Fruit fly (Drosophila melanogaster) whole organism, embryonic: ENCODE measurements around the gene CG10194.

Experiments
- CG10209 ChIP-seq: fragments of 200-800 bp; sonication (Bioruptor generic); optimal IDR thresholded peaks from 3 replicates; lab custom pipeline; 2017; ENCODE audit warnings: missing biosample characterization, mild to moderate bottlenecking, missing genetic modification characterization, missing genetic modification reagents
- CG10321 ChIP-seq: fragments of 200-800 bp; sonication (Bioruptor generic); IDR thresholded peaks from 2 replicates; pipeline ENCODE4 v1.3.6; 2022; ENCODE audit warnings: missing biosample characterization, missing genetic modification characterization
- CG10462 ChIP-seq: fragments of 200-800 bp; sonication (Bioruptor generic); optimal IDR thresholded peaks from 2 replicates; lab custom pipeline; 2016; ENCODE audit warnings: missing biosample characterization, missing genetic modification characterization
- CG11696 ChIP-seq: fragments of 200-800 bp; sonication (Bioruptor generic); IDR thresholded peaks from 2 replicates; pipeline ENCODE4 v1.3.6; 2022; ENCODE audit warnings: missing biosample characterization, missing genetic modification characterization
- CG12391 ChIP-seq: fragments of 200-800 bp; sonication (Bioruptor generic); optimal IDR thresholded peaks from 3 replicates; lab custom pipeline; 2018; ENCODE audit warnings: missing biosample characterization, mild to moderate bottlenecking, missing genetic modification characterization, moderate library complexity
- CG12659 ChIP-seq: fragments of 200-800 bp; sonication (Bioruptor generic); optimal IDR thresholded peaks from 3 replicates; lab custom pipeline; 2017; ENCODE audit warnings: mild to moderate bottlenecking, missing biosample characterization, missing genetic modification reagents, missing genetic modification characterization
- CG12942 ChIP-seq: fragments of 200-800 bp; sonication (Bioruptor generic); optimal IDR thresholded peaks from 3 replicates; lab custom pipeline; 2016; ENCODE audit warnings: missing biosample characterization, missing genetic modification characterization
- CG14050 ChIP-seq: fragments of 200-800 bp; sonication (Bioruptor generic); IDR thresholded peaks from 3 replicates; pipeline ENCODE4 v1.3.6; 2022; ENCODE audit warnings: missing biosample characterization, missing genetic modification characterization
- CG16815 ChIP-seq: fragments of 200-800 bp; sonication (Bioruptor generic); optimal IDR thresholded peaks from 3 replicates; lab custom pipeline; 2017; ENCODE audit warnings: missing biosample characterization, mild to moderate bottlenecking, missing genetic modification characterization
- CG17328 ChIP-seq: fragments of 200-800 bp; sonication (Bioruptor generic); IDR thresholded peaks from 2 replicates; pipeline ENCODE4 v1.3.6; 2022; ENCODE audit warnings: missing biosample characterization, missing genetic modification characterization
- CG17385 ChIP-seq: fragments of 200-800 bp; sonication (Bioruptor generic); optimal IDR thresholded peaks from 3 replicates; lab custom pipeline; 2018; ENCODE audit warnings: missing biosample characterization, mild to moderate bottlenecking, missing genetic modification characterization
- CG17829 ChIP-seq: fragments of 200-800 bp; optimal IDR thresholded peaks from 2 replicates; lab custom pipeline; 2019; ENCODE audit warnings: missing biosample characterization, mild to moderate bottlenecking, missing genetic modification characterization, moderate library complexity
- CG1832 ChIP-seq: fragments of 200-800 bp; sonication (Bioruptor generic); optimal IDR thresholded peaks from 2 replicates; lab custom pipeline; 2017; ENCODE audit warnings: missing biosample characterization, mild to moderate bottlenecking, missing genetic modification characterization, inconsistent platforms
- CG18764 ChIP-seq: fragments of 200-800 bp; sonication (Bioruptor generic); optimal IDR thresholded peaks from 3 replicates; lab custom pipeline; 2016; ENCODE audit warnings: missing biosample characterization, missing genetic modification characterization
- CG30020 ChIP-seq: fragments of 200-800 bp; optimal IDR thresholded peaks from 2 replicates; lab custom pipeline; 2019; ENCODE audit warnings: missing biosample characterization, mild to moderate bottlenecking, missing genetic modification characterization, moderate library complexity
- CG3847 ChIP-seq: fragments of 200-800 bp; sonication (Bioruptor generic); IDR thresholded peaks from 2 replicates; pipeline ENCODE4 v1.3.6; 2022; ENCODE audit warnings: missing biosample characterization, missing genetic modification characterization
- CG9215 ChIP-seq: fragments of 200-800 bp; sonication (Bioruptor generic); IDR thresholded peaks from 2 replicates; pipeline ENCODE4 v1.3.6; 2022; ENCODE audit warnings: missing biosample characterization, missing genetic modification characterization
- CG9876 ChIP-seq: fragments of 200-800 bp; sonication (Bioruptor generic); optimal IDR thresholded peaks from 2 replicates; lab custom pipeline; 2016; ENCODE audit warnings: missing biosample characterization, missing genetic modification characterization
- CTCF ChIP-seq: fragments of 200-800 bp; sonication (Bioruptor generic); optimal IDR thresholded peaks from 2 replicates; lab custom pipeline; 2017; ENCODE audit warnings: missing biosample characterization, mild to moderate bottlenecking, missing genetic modification characterization, moderate library complexity
- Camta ChIP-seq: fragments of 200-800 bp; sonication (Bioruptor generic); optimal IDR thresholded peaks from 2 replicates; lab custom pipeline; 2016; ENCODE audit warnings: missing biosample characterization, missing genetic modification characterization
- D ChIP-seq, 2 experiments: fragments of 200-800 bp in 1 of 2; fragments of >200 bp in 1 of 2; sonication (Bioruptor generic) in 1 of 2; optimal IDR thresholded peaks; 2 replicates in 1 of 2; 3 replicates in 1 of 2; lab custom pipeline; 2017; ENCODE audit warnings: mild to moderate bottlenecking in 1 of 2, missing biosample characterization in 1 of 2, missing genetic modification characterization in 1 of 2, missing genetic modification reagents in 1 of 2
- D19A ChIP-seq: fragments of 200-800 bp; optimal IDR thresholded peaks from 3 replicates; lab custom pipeline; 2019; ENCODE audit warnings: missing biosample characterization, mild to moderate bottlenecking, missing genetic modification characterization, moderate library complexity
- Dref ChIP-seq: fragments of 200-800 bp; sonication (Bioruptor generic); IDR thresholded peaks from 2 replicates; pipeline ENCODE4 v1.3.6; 2022; ENCODE audit warnings: missing biosample characterization, missing genetic modification characterization
- Elba2 ChIP-seq: fragments of 200-800 bp; sonication (Bioruptor generic); optimal IDR thresholded peaks from 3 replicates; lab custom pipeline; 2016; ENCODE audit warnings: missing biosample characterization, missing genetic modification characterization
- GATAe ChIP-seq: fragments of 200-800 bp; sonication (Bioruptor generic); conservative IDR thresholded peaks from 2 replicates; pipeline ENCODE4 v1.3.6; 2022; ENCODE audit warnings: missing biosample characterization, missing genetic modification characterization
- HLH4C ChIP-seq: fragments of 200-800 bp; sonication (Bioruptor generic); IDR thresholded peaks from 3 replicates; pipeline ENCODE4 v1.3.6; 2022; ENCODE audit warnings: missing biosample characterization, missing genetic modification characterization; ENCODE audit not compliant: partially characterized antibody
- Hmx ChIP-seq: fragments of 200-800 bp; sonication (Bioruptor generic); optimal IDR thresholded peaks from 2 replicates; lab custom pipeline; 2016; ENCODE audit warnings: missing biosample characterization, missing genetic modification characterization
- Hr51 ChIP-seq, 2 experiments: fragments of 200-800 bp; sonication (Bioruptor generic); optimal IDR thresholded peaks; 2 replicates in 1 of 2; 3 replicates in 1 of 2; lab custom pipeline; 2016 to 2018; ENCODE audit warnings: missing biosample characterization in 2 of 2, missing genetic modification characterization in 2 of 2, mild to moderate bottlenecking in 1 of 2, moderate library complexity in 1 of 2
- Meics ChIP-seq: fragments of 200-800 bp; sonication (Bioruptor generic); optimal IDR thresholded peaks from 2 replicates; lab custom pipeline; 2017; ENCODE audit warnings: missing biosample characterization, mild to moderate bottlenecking, missing genetic modification characterization
- Nf-YC ChIP-seq: fragments of 200-800 bp; optimal IDR thresholded peaks from 3 replicates; lab custom pipeline; 2019; ENCODE audit warnings: missing biosample characterization, mild to moderate bottlenecking, missing genetic modification characterization, moderate library complexity
- Poxn ChIP-seq: fragments of 200-800 bp; sonication (Bioruptor generic); IDR thresholded peaks from 2 replicates; pipeline ENCODE4 v1.3.6; 2022; ENCODE audit warnings: missing biosample characterization, missing genetic modification characterization
- Rx ChIP-seq: fragments of 200-800 bp; sonication (Bioruptor generic); IDR thresholded peaks from 2 replicates; pipeline ENCODE4 v1.3.6; 2022; ENCODE audit warnings: missing biosample characterization, missing genetic modification characterization
- Scr ChIP-seq: fragments of 200-800 bp; sonication (Bioruptor generic); IDR thresholded peaks from 2 replicates; pipeline ENCODE4 v1.3.6; 2022; ENCODE audit warnings: missing biosample characterization, missing genetic modification characterization; ENCODE audit not compliant: partially characterized antibody
- Sox100B ChIP-seq: fragments of 200-800 bp; sonication (Bioruptor generic); optimal IDR thresholded peaks from 3 replicates; lab custom pipeline; 2018; ENCODE audit warnings: missing biosample characterization, mild to moderate bottlenecking, missing genetic modification characterization
- Xrp1 ChIP-seq: fragments of 200-800 bp; sonication (Bioruptor generic); IDR thresholded peaks from 2 replicates; pipeline ENCODE4 v1.3.6; 2022; ENCODE audit warnings: missing biosample characterization, missing genetic modification characterization
- ac ChIP-seq: fragments of 200-800 bp; sonication (Bioruptor generic); optimal IDR thresholded peaks from 3 replicates; lab custom pipeline; 2017; ENCODE audit warnings: missing biosample characterization, mild to moderate bottlenecking, missing genetic modification characterization
- bab2 ChIP-seq: fragments of 200-800 bp; sonication (Bioruptor generic); optimal IDR thresholded peaks from 2 replicates; lab custom pipeline; 2016; ENCODE audit warnings: missing biosample characterization, missing genetic modification characterization
- ems ChIP-seq: fragments of 200-800 bp; sonication (Bioruptor generic); optimal IDR thresholded peaks from 3 replicates; lab custom pipeline; 2016; ENCODE audit warnings: missing biosample characterization, missing genetic modification characterization
- grau ChIP-seq: fragments of 200-800 bp; optimal IDR thresholded peaks from 3 replicates; lab custom pipeline; 2019; ENCODE audit warnings: missing biosample characterization, mild to moderate bottlenecking, missing genetic modification characterization, moderate library complexity
- hb ChIP-seq: fragments of 200-800 bp; sonication (Bioruptor generic); IDR thresholded peaks from 3 replicates; pipeline ENCODE4 v1.3.6; 2022; ENCODE audit warnings: missing biosample characterization, missing genetic modification characterization; ENCODE audit not compliant: partially characterized antibody
- lola ChIP-seq, 3 experiments: fragments of >200 bp in 2 of 3; fragments of 200-800 bp in 1 of 3; sonication (Bioruptor generic) in 1 of 3; optimal IDR thresholded peaks; 2 replicates each; lab custom pipeline; 2017 to 2019; ENCODE audit warnings: missing biosample characterization in 3 of 3, missing genetic modification characterization in 3 of 3, mild to moderate bottlenecking in 1 of 3, moderate library complexity in 1 of 3
- mam ChIP-seq: fragments of 200-800 bp; sonication (Bioruptor generic); optimal IDR thresholded peaks from 3 replicates; lab custom pipeline; 2016; ENCODE audit warnings: missing biosample characterization, missing genetic modification characterization
- p53 ChIP-seq: fragments of 200-800 bp; sonication (Bioruptor generic); optimal IDR thresholded peaks from 2 replicates; lab custom pipeline; 2016; ENCODE audit warnings: missing biosample characterization, missing genetic modification characterization
- schlank ChIP-seq: fragments of 200-800 bp; sonication (Bioruptor generic); optimal IDR thresholded peaks from 2 replicates; lab custom pipeline; 2018; ENCODE audit warnings: missing biosample characterization, mild to moderate bottlenecking, missing genetic modification characterization
- sna ChIP-seq: fragments of 200-800 bp; sonication (Bioruptor generic); IDR thresholded peaks from 2 replicates; pipeline ENCODE4 v1.3.6; 2022; ENCODE audit warnings: missing biosample characterization, missing genetic modification characterization; ENCODE audit not compliant: partially characterized antibody
- sqz ChIP-seq: fragments of 200-800 bp; sonication (Bioruptor generic); optimal IDR thresholded peaks from 3 replicates; lab custom pipeline; 2018; ENCODE audit warnings: missing biosample characterization, mild to moderate bottlenecking, missing genetic modification characterization
- tgo ChIP-seq: fragments of 200-800 bp; sonication (Bioruptor generic); IDR thresholded peaks from 3 replicates; pipeline ENCODE4 v1.3.6; 2022; ENCODE audit warnings: missing biosample characterization, missing genetic modification characterization
- tup ChIP-seq: fragments of 200-800 bp; sonication (Bioruptor generic); optimal IDR thresholded peaks from 2 replicates; lab custom pipeline; 2016; ENCODE audit warnings: missing biosample characterization, mild to moderate bottlenecking, missing genetic modification characterization, moderate library complexity
- twi ChIP-seq: fragments of 200-800 bp; optimal IDR thresholded peaks from 2 replicates; lab custom pipeline; 2019; ENCODE audit warnings: missing biosample characterization, mild to moderate bottlenecking, missing genetic modification characterization, moderate library complexity
- zfh2 ChIP-seq: fragments of 200-800 bp; sonication (Bioruptor generic); optimal IDR thresholded peaks from 2 replicates; lab custom pipeline; 2016; ENCODE audit warnings: missing biosample characterization, missing genetic modification characterization

CG10194 gene

DNA sequence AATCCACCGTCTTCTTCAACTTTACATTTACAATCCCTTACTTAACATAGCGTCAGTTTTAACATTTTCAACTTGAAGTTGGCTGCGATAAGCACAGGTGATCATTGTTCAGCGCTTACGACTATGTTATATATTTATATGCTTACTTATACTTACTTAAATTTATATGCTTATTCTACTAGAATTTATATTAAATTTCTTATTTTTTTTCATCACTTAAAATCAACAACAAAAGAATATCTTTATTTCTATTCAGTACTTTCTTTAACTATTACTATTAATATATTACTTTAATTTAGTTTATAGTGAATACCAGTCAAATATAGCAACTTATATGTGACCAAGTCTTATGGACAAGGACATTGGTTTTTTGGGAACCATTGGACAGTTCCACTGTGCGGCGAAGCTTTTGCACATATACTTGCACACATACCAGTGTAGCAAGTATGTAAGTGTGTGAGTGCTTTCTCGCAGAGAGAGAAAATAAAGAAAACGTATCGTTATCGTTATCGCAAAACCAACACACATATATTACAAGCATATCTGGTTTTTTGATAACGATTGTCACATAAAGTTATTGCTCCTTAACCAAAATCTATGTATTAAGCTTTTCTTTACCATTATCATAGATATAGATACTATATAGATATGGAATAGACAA is 27.4 kb upstream of the CG10194 start, which contains the start of gene Hasp (continued):
- peak; percentile 89 for TF ChIP-seq hb (GFP tag; lab: Robert Waterston, UW)
- no peak for TF ChIP-seq CG1832
- TF ChIP-seq CG10209 (GFP tag; lab: Kevin White, UChicago), result peak; percentile 26
- TF ChIP-seq Meics (GFP tag; lab: Kevin White, UChicago), result peak; percentile 67
- peak; percentile 67; the same call in 2 of the 3 replicates for TF ChIP-seq tgo (GFP tag; lab: Robert Waterston, UW)
- peak; percentile 68 for TF ChIP-seq CG12391 (tag; lab: Kevin White, UChicago)
- TF ChIP-seq CG12659 (GFP tag; lab: Kevin White, UChicago), result peak; percentile 46
- TF ChIP-seq Camta (GFP tag; lab: Kevin White, UChicago), result no peak
- peak; percentile 29; the same call in 1 of the 2 replicates for TF ChIP-seq CG17328 (GFP tag; lab: Robert Waterston, UW)
- TF ChIP-seq CTCF, result no peak
- TF ChIP-seq CG3847 (GFP tag; lab: Robert Waterston, UW), result no peak; the same call in 1 of the 2 replicates
- TF ChIP-seq schlank (tag; lab: Kevin White, UChicago), result no peak
- TF ChIP-seq Xrp1 (GFP tag; lab: Robert Waterston, UW), result peak; percentile 67
- TF ChIP-seq twi (tag; lab: Kevin White, UChicago), result no peak
- no peak for TF ChIP-seq CG9215 (GFP tag; lab: Robert Waterston, UW)
- TF ChIP-seq Elba2 (GFP tag; lab: Kevin White, UChicago), result no peak
- TF ChIP-seq lola (GFP tag; optimal IDR thresholded peaks at IDR 0.05; lab: Kevin White, UChicago), result peak in 1 of 3 experiments; percentile 38
- peak; percentile 9; the same call in 1 of the 3 replicates for TF ChIP-seq CG14050 (GFP tag; lab: Robert Waterston, UW)
- TF ChIP-seq CG17829 (tag; lab: Kevin White, UChicago), result peak; percentile 62
- TF ChIP-seq GATAe (GFP tag; lab: Robert Waterston, UW), result no peak
- TF ChIP-seq Nf-YC (tag; lab: Kevin White, UChicago), result peak; percentile 48
- TF ChIP-seq ems, result peak; percentile 49
- TF ChIP-seq D (optimal IDR thresholded peaks at IDR 0.05; lab: Kevin White, UChicago), result no peak
- TF ChIP-seq D (GFP tag; optimal IDR thresholded peaks at IDR 0.05; lab: Kevin White, UChicago), result peak; percentile 44
- no peak for TF ChIP-seq Hmx (GFP tag; lab: Kevin White, UChicago)
- TF ChIP-seq Rx, result no peak
- peak; percentile 66 for TF ChIP-seq grau
- no peak for TF ChIP-seq CG10462 (GFP tag; lab: Kevin White, UChicago)
- TF ChIP-seq CG30020, result peak; percentile 2
- no peak for TF ChIP-seq CG11696 (GFP tag; lab: Robert Waterston, UW)
- TF ChIP-seq Dref (GFP tag; lab: Robert Waterston, UW), result peak; percentile 62
- no peak for TF ChIP-seq p53 (GFP tag; lab: Kevin White, UChicago)
- peak; percentile 60 for TF ChIP-seq Scr (GFP tag; lab: Robert Waterston, UW)
- peak; percentile 29 for TF ChIP-seq CG17385 (GFP tag; lab: Kevin White, UChicago)
- no peak for TF ChIP-seq Sox100B (GFP tag; lab: Kevin White, UChicago)
- TF ChIP-seq CG18764 (GFP tag; lab: Kevin White, UChicago), result no peak
- no peak for TF ChIP-seq bab2 (GFP tag; lab: Kevin White, UChicago)
- TF ChIP-seq HLH4C (GFP tag; lab: Robert Waterston, UW), result peak; percentile 94
- peak in 1 of 2 experiments; percentile 70 for TF ChIP-seq Hr51 (GFP tag; optimal IDR thresholded peaks at IDR 0.05; lab: Kevin White, UChicago)
- no peak for TF ChIP-seq mam
- no peak for TF ChIP-seq sqz (GFP tag; lab: Kevin White, UChicago)
- peak; percentile 72 for TF ChIP-seq D19A (tag; lab: Kevin White, UChicago)
- TF ChIP-seq CG16815, result no peak
- no peak for TF ChIP-seq CG9876 (GFP tag; lab: Kevin White, UChicago)
- peak; percentile 87 for TF ChIP-seq sna (GFP tag; lab: Robert Waterston, UW)
- no peak for TF ChIP-seq zfh2 (GFP tag; lab: Kevin White, UChicago)
- no peak for TF ChIP-seq ac
- TF ChIP-seq tup (GFP tag; lab: Kevin White, UChicago), result no peak
- TF ChIP-seq CG12942 (GFP tag; lab: Kevin White, UChicago), result peak; percentile 46
- no peak for TF ChIP-seq CG10321 (GFP tag; lab: Robert Waterston, UW)
- no peak for TF ChIP-seq Poxn
